Fruit fly (Drosophila melanogaster) whole organism, embryonic: Measurements from ENCODE around the gene Atx-1.

Experiments used
- CG10462 ChIP-seq: fragments of 200-800 bp; sonication (Bioruptor generic); optimal IDR thresholded peaks from 2 replicates; lab custom pipeline; 2016; ENCODE audit warnings: missing biosample characterization, missing genetic modification characterization
- CG11696 ChIP-seq: fragments of 200-800 bp; sonication (Bioruptor generic); IDR thresholded peaks from 2 replicates; pipeline ENCODE4 v1.3.6; 2022; ENCODE audit warnings: missing biosample characterization, missing genetic modification characterization
- CG12659 ChIP-seq: fragments of 200-800 bp; sonication (Bioruptor generic); optimal IDR thresholded peaks from 3 replicates; lab custom pipeline; 2017; ENCODE audit warnings: mild to moderate bottlenecking, missing biosample characterization, missing genetic modification reagents, missing genetic modification characterization
- CG12769 ChIP-seq: fragments of 200-800 bp; sonication (Bioruptor generic); optimal IDR thresholded peaks from 2 replicates; lab custom pipeline; 2019; ENCODE audit warnings: missing biosample characterization, mild to moderate bottlenecking, missing genetic modification characterization, moderate library complexity
- CG15011 ChIP-seq: fragments of 200-800 bp; sonication (Bioruptor generic); optimal IDR thresholded peaks from 3 replicates; lab custom pipeline; 2018; ENCODE audit warnings: missing biosample characterization, mild to moderate bottlenecking, missing genetic modification characterization
- CG15514 ChIP-seq: fragments of 200-800 bp; sonication (Bioruptor generic); optimal IDR thresholded peaks from 3 replicates; lab custom pipeline; 2017; ENCODE audit warnings: missing biosample characterization, missing genetic modification characterization, mild to moderate bottlenecking, moderate library complexity, missing genetic modification reagents
- CG16813 ChIP-seq: fragments of 200-800 bp; sonication (Bioruptor generic); IDR thresholded peaks from 3 replicates; pipeline ENCODE4 v1.3.6; 2022; ENCODE audit warnings: missing biosample characterization, missing genetic modification characterization; ENCODE audit not compliant: partially characterized antibody
- CG18476 ChIP-seq: fragments of 200-800 bp; sonication (Bioruptor generic); optimal IDR thresholded peaks from 2 replicates; lab custom pipeline; 2016; ENCODE audit warnings: missing biosample characterization, mild to moderate bottlenecking, missing genetic modification characterization
- CG33557 ChIP-seq: fragments of 200-800 bp; sonication (Bioruptor generic); optimal IDR thresholded peaks from 2 replicates; lab custom pipeline; 2019; ENCODE audit warnings: missing biosample characterization, mild to moderate bottlenecking, missing genetic modification characterization, moderate library complexity
- CG3995 ChIP-seq: fragments of 200-800 bp; sonication (Bioruptor generic); optimal IDR thresholded peaks from 3 replicates; lab custom pipeline; 2016; ENCODE audit warnings: missing biosample characterization, missing genetic modification characterization
- CG4617 ChIP-seq: fragments of 200-800 bp; sonication (Bioruptor generic); optimal IDR thresholded peaks from 3 replicates; lab custom pipeline; 2016; ENCODE audit warnings: missing biosample characterization, missing genetic modification characterization, borderline replicate concordance
- CG6683 ChIP-seq: fragments of 200-800 bp; sonication (Bioruptor generic); optimal IDR thresholded peaks from 2 replicates; lab custom pipeline; 2017; ENCODE audit warnings: missing biosample characterization, mild to moderate bottlenecking, missing genetic modification characterization, missing genetic modification reagents
- CG7839 ChIP-seq: fragments of 200-800 bp; sonication (Bioruptor generic); optimal IDR thresholded peaks from 3 replicates; lab custom pipeline; 2018; ENCODE audit warnings: missing biosample characterization, mild to moderate bottlenecking, missing genetic modification characterization, moderate library complexity
- CG7963 ChIP-seq: fragments of 200-800 bp; sonication (Bioruptor generic); IDR thresholded peaks from 3 replicates; pipeline ENCODE4 v1.3.6; 2022; ENCODE audit warnings: missing biosample characterization, missing genetic modification characterization; ENCODE audit not compliant: partially characterized antibody
- CG8290 ChIP-seq, 3 experiments: fragments of 200-800 bp; sonication (Bioruptor generic); optimal IDR thresholded peaks; 2 replicates each; lab custom pipeline; 2016 to 2019; ENCODE audit warnings: missing biosample characterization in 3 of 3, missing genetic modification characterization in 3 of 3, mild to moderate bottlenecking in 2 of 3, moderate library complexity in 1 of 3
- CG9215 ChIP-seq: fragments of 200-800 bp; sonication (Bioruptor generic); IDR thresholded peaks from 2 replicates; pipeline ENCODE4 v1.3.6; 2022; ENCODE audit warnings: missing biosample characterization, missing genetic modification characterization
- Dek ChIP-seq: fragments of 200-800 bp; sonication (Bioruptor generic); optimal IDR thresholded peaks from 3 replicates; lab custom pipeline; 2019; ENCODE audit warnings: missing biosample characterization, mild to moderate bottlenecking, missing genetic modification characterization, moderate library complexity
- Elba2 ChIP-seq: fragments of 200-800 bp; sonication (Bioruptor generic); optimal IDR thresholded peaks from 3 replicates; lab custom pipeline; 2016; ENCODE audit warnings: missing biosample characterization, missing genetic modification characterization
- Jarid2 ChIP-seq: fragments of 200-800 bp; sonication (Bioruptor generic); optimal IDR thresholded peaks from 3 replicates; lab custom pipeline; 2017; ENCODE audit warnings: mild to moderate bottlenecking, missing biosample characterization, missing genetic modification reagents, missing genetic modification characterization
- Kr ChIP-seq: fragments of 200-800 bp; sonication (Bioruptor generic); optimal IDR thresholded peaks from 2 replicates; lab custom pipeline; 2017; ENCODE audit warnings: missing biosample characterization, mild to moderate bottlenecking, missing genetic modification characterization
- Lim3 ChIP-seq: fragments of 200-800 bp; sonication (Bioruptor generic); IDR thresholded peaks from 2 replicates; pipeline ENCODE4 v1.3.6; 2022; ENCODE audit warnings: missing biosample characterization, missing genetic modification characterization
- MESR4 ChIP-seq: fragments of 200-800 bp; sonication (Bioruptor generic); optimal IDR thresholded peaks from 2 replicates; lab custom pipeline; 2018; ENCODE audit warnings: missing biosample characterization, mild to moderate bottlenecking, missing genetic modification characterization, moderate library complexity
- MTF-1 ChIP-seq: fragments of 200-800 bp; sonication (Bioruptor generic); optimal IDR thresholded peaks from 2 replicates; lab custom pipeline; 2018; ENCODE audit warnings: missing biosample characterization, mild to moderate bottlenecking, missing genetic modification characterization, borderline replicate concordance
- Med ChIP-seq: fragments of 200-800 bp; sonication (Bioruptor generic); peaks from one replicate; lab custom pipeline; 2016; ENCODE audit warnings: missing biosample characterization, missing genetic modification characterization, mild to moderate bottlenecking, inconsistent platforms, moderate library complexity
- Myb ChIP-seq: fragments of 200-800 bp; sonication (Bioruptor generic); optimal IDR thresholded peaks from 2 replicates; lab custom pipeline; 2016; ENCODE audit warnings: missing biosample characterization, missing genetic modification characterization
- NFAT ChIP-seq: fragments of 200-800 bp; sonication (Bioruptor generic); IDR thresholded peaks from 2 replicates; pipeline ENCODE4 v1.3.6; 2022; ENCODE audit warnings: missing biosample characterization, missing genetic modification characterization
- NK7.1 ChIP-seq: fragments of 200-800 bp; sonication (Bioruptor generic); optimal IDR thresholded peaks from 3 replicates; lab custom pipeline; 2016; ENCODE audit warnings: missing biosample characterization, missing genetic modification characterization
- Poxn ChIP-seq: fragments of 200-800 bp; sonication (Bioruptor generic); IDR thresholded peaks from 2 replicates; pipeline ENCODE4 v1.3.6; 2022; ENCODE audit warnings: missing biosample characterization, missing genetic modification characterization
- Ravus ChIP-seq: fragments of 200-800 bp; sonication (Bioruptor generic); IDR thresholded peaks from 2 replicates; pipeline ENCODE4 v1.3.6; 2022; ENCODE audit warnings: missing biosample characterization, missing genetic modification characterization
- Scr ChIP-seq: fragments of 200-800 bp; sonication (Bioruptor generic); IDR thresholded peaks from 2 replicates; pipeline ENCODE4 v1.3.6; 2022; ENCODE audit warnings: missing biosample characterization, missing genetic modification characterization; ENCODE audit not compliant: partially characterized antibody
- Side ChIP-seq: fragments of 200-800 bp; sonication (Bioruptor generic); optimal IDR thresholded peaks from 2 replicates; lab custom pipeline; 2016; ENCODE audit warnings: missing biosample characterization, missing genetic modification characterization
- ap ChIP-seq: fragments of 200-800 bp; sonication (Bioruptor generic); IDR thresholded peaks from 2 replicates; pipeline ENCODE4 v1.3.6; 2022; ENCODE audit warnings: missing biosample characterization, missing genetic modification characterization
- ase ChIP-seq: fragments of 200-800 bp; sonication (Bioruptor generic); IDR thresholded peaks from 3 replicates; pipeline ENCODE4 v1.3.6; 2022; ENCODE audit warnings: missing biosample characterization, missing genetic modification characterization
- cato ChIP-seq: fragments of 200-800 bp; sonication (Bioruptor generic); optimal IDR thresholded peaks from 2 replicates; lab custom pipeline; 2016; ENCODE audit warnings: missing biosample characterization, missing genetic modification characterization, borderline replicate concordance
- disco-r ChIP-seq: fragments of 200-800 bp; sonication (Bioruptor generic); optimal IDR thresholded peaks from 2 replicates; lab custom pipeline; 2016; ENCODE audit warnings: missing biosample characterization, missing genetic modification characterization
- hkb ChIP-seq, 2 experiments: fragments of 200-800 bp in 1 of 2; fragments of >200 bp in 1 of 2; sonication (Bioruptor generic) in 1 of 2; IDR thresholded peaks in 1 of 2; optimal IDR thresholded peaks in 1 of 2; 2 replicates each; pipeline versions ENCODE4 v1.3.6 to Lab custom; 2017 to 2022; ENCODE audit warnings: missing biosample characterization in 1 of 2, missing genetic modification characterization in 1 of 2
- inv ChIP-seq: fragments of 200-800 bp; sonication (Bioruptor generic); IDR thresholded peaks from 2 replicates; pipeline ENCODE4 v1.3.6; 2022; ENCODE audit warnings: missing biosample characterization, missing genetic modification characterization; ENCODE audit not compliant: partially characterized antibody
- jigr1 ChIP-seq: fragments of 200-800 bp; sonication (Bioruptor generic); IDR thresholded peaks from 3 replicates; pipeline ENCODE4 v1.3.6; 2022; ENCODE audit warnings: missing biosample characterization, missing genetic modification characterization
- maf-S ChIP-seq: fragments of 200-800 bp; sonication (Bioruptor generic); optimal IDR thresholded peaks from 2 replicates; lab custom pipeline; 2016; ENCODE audit warnings: missing biosample characterization, missing genetic modification characterization
- nau ChIP-seq: fragments of 200-800 bp; sonication (Bioruptor generic); optimal IDR thresholded peaks from 3 replicates; lab custom pipeline; 2017; ENCODE audit warnings: missing biosample characterization, mild to moderate bottlenecking, missing genetic modification characterization, missing genetic modification reagents
- odd ChIP-seq: fragments of 200-800 bp; sonication (Bioruptor generic); optimal IDR thresholded peaks from 2 replicates; lab custom pipeline; 2017; ENCODE audit warnings: missing biosample characterization, mild to moderate bottlenecking, missing genetic modification characterization
- prd ChIP-seq, 3 experiments: fragments of >200 bp in 2 of 3; fragments of 200-800 bp in 1 of 3; sonication (Bioruptor generic) in 1 of 3; optimal IDR thresholded peaks in 2 of 3; IDR thresholded peaks in 1 of 3; 2 replicates in 2 of 3; 3 replicates in 1 of 3; pipeline versions ENCODE4 v1.3.6 to Lab custom; 2017 to 2022; ENCODE audit warnings: missing biosample characterization in 1 of 3, missing genetic modification characterization in 1 of 3
- sisA ChIP-seq: fragments of 200-800 bp; sonication (Bioruptor generic); IDR thresholded peaks from 2 replicates; pipeline ENCODE4 v1.3.6; 2022; ENCODE audit warnings: missing biosample characterization, missing genetic modification characterization
- slbo ChIP-seq: fragments of 200-800 bp; sonication (Bioruptor generic); IDR thresholded peaks from 2 replicates; pipeline ENCODE4 v1.3.6; 2022; ENCODE audit warnings: missing biosample characterization, missing genetic modification characterization
- stc ChIP-seq: fragments of 200-800 bp; sonication (Bioruptor generic); IDR thresholded peaks from 2 replicates; pipeline ENCODE4 v1.3.6; 2022; ENCODE audit warnings: missing biosample characterization, missing genetic modification characterization
- stwl ChIP-seq: fragments of 200-800 bp; sonication (Bioruptor generic); optimal IDR thresholded peaks from 3 replicates; lab custom pipeline; 2018; ENCODE audit warnings: missing biosample characterization, mild to moderate bottlenecking, missing genetic modification characterization, moderate library complexity
- wek ChIP-seq: fragments of 200-800 bp; sonication (Bioruptor generic); optimal IDR thresholded peaks from 3 replicates; lab custom pipeline; 2018; ENCODE audit warnings: missing biosample characterization, mild to moderate bottlenecking, missing genetic modification characterization, moderate library complexity

Gene Atx-1

DNA sequence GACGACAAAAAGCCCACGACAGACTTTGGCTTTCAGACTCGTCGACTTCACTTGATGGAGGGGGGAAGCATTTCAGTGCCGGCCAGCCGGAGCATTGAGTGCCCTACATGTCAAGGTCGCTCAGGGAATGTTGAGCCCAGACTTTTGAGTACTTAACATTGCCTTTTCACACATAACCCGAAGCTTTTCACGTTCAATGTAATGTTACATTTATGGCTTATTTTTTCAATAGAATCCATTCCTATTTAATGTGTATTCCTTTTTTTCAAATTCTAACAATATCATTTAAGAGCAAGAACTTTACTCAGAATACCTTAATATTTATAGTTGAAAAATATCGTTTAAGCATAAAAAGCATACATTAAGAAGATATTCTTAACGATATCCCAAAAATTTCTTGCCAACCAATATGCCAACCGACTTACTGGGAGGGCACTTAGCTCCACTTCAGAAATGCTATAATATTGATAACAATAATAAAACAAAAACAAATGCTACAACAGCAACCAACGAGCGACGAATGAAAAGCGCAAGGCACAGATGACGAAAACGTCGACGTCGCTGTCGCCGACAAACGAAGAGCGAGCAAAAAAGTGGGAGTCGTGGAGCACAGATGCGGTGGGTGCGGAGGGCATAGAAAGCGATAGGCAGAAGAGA is 36.9 kb downstream of the Atx-1 start (continued):
- TF ChIP-seq cato (peak; percentile 62), disco-r (GFP tag; lab: Kevin White, UChicago) (no peak), CG8290 (GFP tag; optimal IDR thresholded peaks at IDR 0.05; lab: Kevin White, UChicago) (peak; percentile 14), CG8290 (tag; optimal IDR thresholded peaks at IDR 0.05; lab: Kevin White, UChicago) (peak in 1 of 2 experiments; percentile 43), ase (GFP tag; lab: Robert Waterston, UW) (peak; percentile 58), Jarid2 (GFP tag; lab: Kevin White, UChicago) (peak; percentile 53), CG15011 (peak; percentile 84), CG11696 (GFP tag; lab: Robert Waterston, UW) (no peak), Lim3 (GFP tag; lab: Robert Waterston, UW) (no peak), Side (GFP tag; lab: Kevin White, UChicago) (peak; percentile 81), slbo (GFP tag; lab: Robert Waterston, UW) (peak; percentile 39), Med (GFP tag; lab: Kevin White, UChicago) (peak; percentile 88), CG18476 (peak; percentile 82), CG7839 (tag; lab: Kevin White, UChicago) (peak; percentile 60), stwl (tag; lab: Kevin White, UChicago) (no peak), Ravus (GFP tag; lab: Robert Waterston, UW) (peak; percentile 12; the same call in 1 of the 2 replicates), CG7963 (GFP tag; lab: Robert Waterston, UW) (no peak), Dek (tag; lab: Kevin White, UChicago) (peak; percentile 25), MTF-1 (GFP tag; lab: Kevin White, UChicago) (no peak), CG12769 (tag; lab: Kevin White, UChicago) (peak; percentile 66), MESR4 (GFP tag; lab: Kevin White, UChicago) (no peak), CG4617 (GFP tag; lab: Kevin White, UChicago) (no peak), NFAT (GFP tag; lab: Robert Waterston, UW) (peak; percentile 64; the same call in 1 of the 2 replicates), inv (GFP tag; lab: Robert Waterston, UW) (no peak), ap (peak; percentile 68), Elba2 (GFP tag; lab: Kevin White, UChicago) (no peak), hkb (optimal IDR thresholded peaks at IDR 0.05; lab: Kevin White, UChicago) (no peak), hkb (GFP tag; IDR thresholded peaks at IDR 0.05; lab: Robert Waterston, UW) (peak; percentile 65; the same call in 1 of the 2 replicates), wek (GFP tag; lab: Kevin White, UChicago) (no peak), CG10462 (no peak), NK7.1 (GFP tag; lab: Kevin White, UChicago) (no peak), CG12659 (GFP tag; lab: Kevin White, UChicago) (peak; percentile 53), CG6683 (GFP tag; lab: Kevin White, UChicago) (peak; percentile 68), sisA (GFP tag; lab: Robert Waterston, UW) (peak; percentile 85), CG16813 (no peak), Myb (peak; percentile 32), jigr1 (GFP tag; lab: Robert Waterston, UW) (peak; percentile 71; the same call in 2 of the 3 replicates), nau (peak; percentile 71), Kr (GFP tag; lab: Kevin White, UChicago) (no peak), Poxn (GFP tag; lab: Robert Waterston, UW) (no peak), maf-S (GFP tag; lab: Kevin White, UChicago) (no peak), CG3995 (GFP tag; lab: Kevin White, UChicago) (peak; percentile 59), CG9215 (GFP tag; lab: Robert Waterston, UW) (peak; percentile 83), CG33557 (GFP tag; lab: Kevin White, UChicago) (no peak), odd (peak; percentile 14), prd (optimal IDR thresholded peaks at IDR 0.05; lab: Kevin White, UChicago) (no peak), prd (GFP tag; IDR thresholded peaks at IDR 0.05; lab: Robert Waterston, UW) (peak; percentile 83), CG15514 (GFP tag; lab: Kevin White, UChicago) (peak; percentile 26), Scr (no peak), stc (GFP tag; lab: Robert Waterston, UW) (peak; percentile 75)
